Fruit fly (Drosophila melanogaster) whole organism, embryonic: ENCODE results near the gene puc.
A peak's percentile ranks its signal among the peaks of the same experiment; 100 is the strongest.

Experiments used
- Antp ChIP-seq: fragments of 200-800 bp; sonication (Bioruptor generic); optimal IDR thresholded peaks from 3 replicates; lab custom pipeline; 2016; ENCODE audit warnings: missing biosample characterization, missing genetic modification characterization
- Bgb ChIP-seq: fragments of 200-800 bp; sonication (Bioruptor generic); IDR thresholded peaks from 2 replicates; pipeline ENCODE4 v1.3.6; 2022; ENCODE audit warnings: missing biosample characterization, missing genetic modification characterization; ENCODE audit not compliant: partially characterized antibody
- CG10565 ChIP-seq: fragments of 200-800 bp; sonication (Bioruptor generic); optimal IDR thresholded peaks from 3 replicates; lab custom pipeline; 2016; ENCODE audit warnings: missing biosample characterization, mild to moderate bottlenecking, missing genetic modification characterization
- CG11085 ChIP-seq: fragments of 200-800 bp; sonication (Bioruptor generic); IDR thresholded peaks from 2 replicates; pipeline ENCODE4 v1.3.6; 2022; ENCODE audit warnings: missing biosample characterization, missing genetic modification characterization
- CG11504 ChIP-seq: fragments of 200-800 bp; sonication (Bioruptor generic); optimal IDR thresholded peaks from 3 replicates; lab custom pipeline; 2019; ENCODE audit warnings: missing biosample characterization, mild to moderate bottlenecking, missing genetic modification characterization, moderate library complexity
- CG12236 ChIP-seq: fragments of 200-800 bp; sonication (Bioruptor generic); optimal IDR thresholded peaks from 2 replicates; lab custom pipeline; 2016; ENCODE audit warnings: missing biosample characterization, missing genetic modification characterization
- CG13894 ChIP-seq: fragments of 200-800 bp; sonication (Bioruptor generic); optimal IDR thresholded peaks from 3 replicates; lab custom pipeline; 2018; ENCODE audit warnings: missing biosample characterization, mild to moderate bottlenecking, missing genetic modification characterization, moderate library complexity
- CG18619 ChIP-seq: fragments of 200-800 bp; sonication (Bioruptor generic); optimal IDR thresholded peaks from 3 replicates; lab custom pipeline; 2017; ENCODE audit warnings: missing biosample characterization, mild to moderate bottlenecking, missing genetic modification characterization
- CG4328 ChIP-seq: fragments of 200-800 bp; sonication (Bioruptor generic); optimal IDR thresholded peaks from 3 replicates; lab custom pipeline; 2017; ENCODE audit warnings: missing biosample characterization, missing genetic modification reagents, missing genetic modification characterization
- CG6654 ChIP-seq: fragments of 200-800 bp; sonication (Bioruptor generic); optimal IDR thresholded peaks from 2 replicates; lab custom pipeline; 2017; ENCODE audit warnings: missing biosample characterization, mild to moderate bottlenecking, missing genetic modification characterization
- CG6689 ChIP-seq: fragments of 200-800 bp; sonication (Bioruptor generic); IDR thresholded peaks from 2 replicates; pipeline ENCODE4 v1.3.6; 2022; ENCODE audit warnings: missing biosample characterization, missing genetic modification characterization
- CG6854 ChIP-seq: fragments of 200-800 bp; sonication (Bioruptor generic); optimal IDR thresholded peaks from 3 replicates; lab custom pipeline; 2017; ENCODE audit warnings: missing biosample characterization, mild to moderate bottlenecking, missing genetic modification characterization
- CG7556 ChIP-seq: fragments of 200-800 bp; sonication (Bioruptor generic); optimal IDR thresholded peaks from 2 replicates; lab custom pipeline; 2017; ENCODE audit warnings: missing biosample characterization, mild to moderate bottlenecking, missing genetic modification characterization
- CG7928 ChIP-seq: fragments of 200-800 bp; sonication (Bioruptor generic); optimal IDR thresholded peaks from 2 replicates; lab custom pipeline; 2017; ENCODE audit warnings: missing biosample characterization, mild to moderate bottlenecking, missing genetic modification characterization
- CG8359 ChIP-seq: fragments of 200-800 bp; sonication (Bioruptor generic); optimal IDR thresholded peaks from 2 replicates; lab custom pipeline; 2017; ENCODE audit warnings: missing biosample characterization, mild to moderate bottlenecking, missing genetic modification characterization, borderline replicate concordance
- CG9215 ChIP-seq: fragments of 200-800 bp; sonication (Bioruptor generic); IDR thresholded peaks from 2 replicates; pipeline ENCODE4 v1.3.6; 2022; ENCODE audit warnings: missing biosample characterization, missing genetic modification characterization
- Doc2 ChIP-seq: fragments of 200-800 bp; sonication (Bioruptor generic); IDR thresholded peaks from 2 replicates; pipeline ENCODE4 v1.3.6; 2022; ENCODE audit warnings: missing biosample characterization, missing genetic modification characterization
- Eip74EF ChIP-seq, 2 experiments: fragments of 200-800 bp in 1 of 2; fragments of >200 bp in 1 of 2; sonication (Bioruptor generic) in 1 of 2; optimal IDR thresholded peaks; 2 replicates each; lab custom pipeline; 2017 to 2019; ENCODE audit warnings: missing biosample characterization in 2 of 2, missing genetic modification characterization in 2 of 2, mild to moderate bottlenecking in 1 of 2, moderate library complexity in 1 of 2
- Gsc ChIP-seq: fragments of 200-800 bp; sonication (Bioruptor generic); IDR thresholded peaks from 2 replicates; pipeline ENCODE4 v1.3.6; 2022; ENCODE audit warnings: missing biosample characterization, missing genetic modification characterization
- Hmx ChIP-seq: fragments of 200-800 bp; sonication (Bioruptor generic); optimal IDR thresholded peaks from 2 replicates; lab custom pipeline; 2016; ENCODE audit warnings: missing biosample characterization, missing genetic modification characterization
- Hr3 ChIP-seq: fragments of 200-800 bp; sonication (Bioruptor generic); optimal IDR thresholded peaks from 3 replicates; lab custom pipeline; 2016; ENCODE audit warnings: missing biosample characterization, missing genetic modification characterization
- Hsf ChIP-seq: fragments of 200-800 bp; sonication (Bioruptor generic); optimal IDR thresholded peaks from 3 replicates; lab custom pipeline; 2016; ENCODE audit warnings: missing biosample characterization, missing genetic modification characterization
- Sry-β ChIP-seq: fragments of 200-800 bp; sonication (Bioruptor generic); optimal IDR thresholded peaks from 2 replicates; lab custom pipeline; 2018; ENCODE audit warnings: missing biosample characterization, mild to moderate bottlenecking, missing genetic modification characterization, moderate library complexity
- Ssrp ChIP-seq: fragments of 200-800 bp; sonication (Bioruptor generic); optimal IDR thresholded peaks from 2 replicates; lab custom pipeline; 2018; ENCODE audit warnings: missing biosample characterization, mild to moderate bottlenecking, missing genetic modification characterization, moderate library complexity
- Xrp1 ChIP-seq: fragments of 200-800 bp; sonication (Bioruptor generic); IDR thresholded peaks from 2 replicates; pipeline ENCODE4 v1.3.6; 2022; ENCODE audit warnings: missing biosample characterization, missing genetic modification characterization
- ara ChIP-seq: fragments of 200-800 bp; sonication (Bioruptor generic); IDR thresholded peaks from 2 replicates; pipeline ENCODE4 v1.3.6; 2022; ENCODE audit warnings: missing biosample characterization, missing genetic modification characterization
- chinmo ChIP-seq: fragments of 200-800 bp; sonication (Bioruptor generic); IDR thresholded peaks from 4 replicates; pipeline ENCODE4 v1.3.6; 2022; ENCODE audit warnings: missing biosample characterization, missing genetic modification characterization; ENCODE audit not compliant: partially characterized antibody
- dmrt99B ChIP-seq: fragments of 200-800 bp; sonication (Bioruptor generic); optimal IDR thresholded peaks from 2 replicates; lab custom pipeline; 2018; ENCODE audit warnings: missing biosample characterization, mild to moderate bottlenecking, missing genetic modification characterization, moderate library complexity
- dpn ChIP-seq, 2 experiments: fragments of 200-800 bp; sonication (Bioruptor generic); optimal IDR thresholded peaks; 3 replicates each; lab custom pipeline; 2016; ENCODE audit warnings: missing biosample characterization in 2 of 2, missing genetic modification characterization in 2 of 2
- esg ChIP-seq: fragments of 200-800 bp; sonication (Bioruptor generic); conservative IDR thresholded peaks from 2 replicates; pipeline ENCODE4 v1.3.6; 2022; ENCODE audit warnings: missing biosample characterization, missing genetic modification characterization
- ftz-f1 ChIP-seq: fragments of 200-800 bp; sonication (Bioruptor generic); optimal IDR thresholded peaks from 2 replicates; lab custom pipeline; 2016; ENCODE audit warnings: missing biosample characterization, missing genetic modification characterization
- ham ChIP-seq: fragments of 200-800 bp; sonication (Bioruptor generic); IDR thresholded peaks from 2 replicates; pipeline ENCODE4 v1.3.6; 2022; ENCODE audit warnings: missing biosample characterization, missing genetic modification characterization
- insv ChIP-seq, 2 experiments: fragments of 200-800 bp; sonication (Bioruptor generic); optimal IDR thresholded peaks; 3 replicates each; lab custom pipeline; 2016 to 2018; ENCODE audit warnings: missing biosample characterization in 2 of 2, missing genetic modification characterization in 2 of 2
- klu ChIP-seq: fragments of 200-800 bp; sonication (Bioruptor generic); IDR thresholded peaks from 2 replicates; pipeline ENCODE4 v1.3.6; 2022; ENCODE audit warnings: missing biosample characterization, missing genetic modification characterization
- pita ChIP-seq: fragments of 200-800 bp; sonication (Bioruptor generic); optimal IDR thresholded peaks from 2 replicates; lab custom pipeline; 2017; ENCODE audit warnings: missing biosample characterization, mild to moderate bottlenecking, missing genetic modification characterization
- sens-2 ChIP-seq: fragments of 200-800 bp; sonication (Bioruptor generic); IDR thresholded peaks from 2 replicates; pipeline ENCODE4 v1.3.6; 2022; ENCODE audit warnings: missing biosample characterization, missing genetic modification characterization
- tll ChIP-seq, 2 experiments: fragments of 200-800 bp in 1 of 2; fragments of >200 bp in 1 of 2; sonication (Bioruptor generic) in 1 of 2; optimal IDR thresholded peaks; 2 replicates each; lab custom pipeline; 2017 to 2019; ENCODE audit warnings: missing biosample characterization in 2 of 2, missing genetic modification characterization in 2 of 2, mild to moderate bottlenecking in 1 of 2, moderate library complexity in 1 of 2
- toy ChIP-seq: fragments of 200-800 bp; sonication (Bioruptor generic); IDR thresholded peaks from 2 replicates; pipeline ENCODE4 v1.3.6; 2022; ENCODE audit warnings: missing biosample characterization, missing genetic modification characterization
- tup ChIP-seq: fragments of 200-800 bp; sonication (Bioruptor generic); optimal IDR thresholded peaks from 2 replicates; lab custom pipeline; 2016; ENCODE audit warnings: missing biosample characterization, mild to moderate bottlenecking, missing genetic modification characterization, moderate library complexity
- wor ChIP-seq: fragments of 200-800 bp; sonication (Bioruptor generic); IDR thresholded peaks from 2 replicates; pipeline ENCODE4 v1.3.6; 2022; ENCODE audit warnings: missing biosample characterization, missing genetic modification characterization
- z ChIP-seq: fragments of 200-800 bp; sonication (Bioruptor generic); IDR thresholded peaks from 3 replicates; pipeline ENCODE4 v1.3.6; 2022; ENCODE audit warnings: missing biosample characterization, missing genetic modification characterization

Gene puc

dm6 chr3R:8072635-8073034 lies 32.5 kb upstream of the puc start (continued):
- peak; percentile 34 for TF ChIP-seq CG7556 (GFP tag; lab: Kevin White, UChicago)
- TF ChIP-seq CG8359 (GFP tag; lab: Kevin White, UChicago): no peak
- no peak for TF ChIP-seq tll (GFP tag; optimal IDR thresholded peaks at IDR 0.05; lab: Kevin White, UChicago)
- TF ChIP-seq Hr3 (GFP tag; lab: Kevin White, UChicago): no peak
- peak; percentile 60 for TF ChIP-seq ara (GFP tag; lab: Robert Waterston, UW)
- peak; percentile 66 for TF ChIP-seq CG11504 (tag; lab: Kevin White, UChicago)
- no peak for TF ChIP-seq Eip74EF (GFP tag; optimal IDR thresholded peaks at IDR 0.05; lab: Kevin White, UChicago)
- no peak for TF ChIP-seq Hsf (GFP tag; lab: Kevin White, UChicago)
- no peak for TF ChIP-seq Xrp1 (GFP tag; lab: Robert Waterston, UW)
- TF ChIP-seq Sry-β (GFP tag; lab: Kevin White, UChicago): no peak
- peak; percentile 18 to 20 for TF ChIP-seq dpn (GFP tag; optimal IDR thresholded peaks at IDR 0.05; lab: Kevin White, UChicago)
- peak; percentile 7 for TF ChIP-seq CG18619 (GFP tag; lab: Kevin White, UChicago)
- TF ChIP-seq tup (GFP tag; lab: Kevin White, UChicago): no peak
- TF ChIP-seq toy: no peak
- TF ChIP-seq CG6854 (GFP tag; lab: Kevin White, UChicago): no peak
- peak; percentile 7; the same call in 1 of the 2 replicates for TF ChIP-seq CG11085 (GFP tag; lab: Robert Waterston, UW)
- TF ChIP-seq Doc2: no peak
- no peak for TF ChIP-seq wor (GFP tag; lab: Robert Waterston, UW)
- 0 out of 2 replicates have a peak, but pooled peaks have one; percentile 17 for TF ChIP-seq CG6689
- no peak for TF ChIP-seq CG10565
- TF ChIP-seq CG6654 (GFP tag; lab: Kevin White, UChicago): no peak
- TF ChIP-seq Ssrp (tag; lab: Kevin White, UChicago): peak; percentile 23
- TF ChIP-seq, all 482 proteins: peak for 84

DNA sequence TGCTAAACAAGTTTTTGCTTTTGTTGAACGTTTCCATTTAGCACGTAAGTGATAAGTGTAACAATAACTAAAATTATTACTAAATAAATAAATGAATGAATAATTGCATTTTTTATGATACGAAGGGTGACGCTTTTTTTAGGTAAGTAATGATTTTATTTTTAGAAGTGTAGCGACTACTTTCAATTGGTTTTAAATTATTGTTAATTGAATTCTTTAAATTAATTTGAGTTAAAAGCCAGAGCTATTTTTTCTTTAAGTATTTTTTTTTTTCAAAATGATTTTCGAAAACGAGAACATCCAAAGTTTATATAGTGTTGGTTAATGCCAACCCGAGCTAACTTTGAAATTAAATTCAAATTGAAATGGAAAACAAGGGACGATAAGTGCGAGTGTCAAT lies 18.2 kb upstream of the puc start, which contains the start of gene CG7910:
CG7910 (plus strand) TSS at position 301 of the 400 bp plus-strand sequence.
- TF ChIP-seq Hmx (GFP tag; lab: Kevin White, UChicago): no peak
- TF ChIP-seq Antp (GFP tag; lab: Kevin White, UChicago): no peak
- TF ChIP-seq CG13894 (tag; lab: Kevin White, UChicago): no peak
- no peak for TF ChIP-seq pita (GFP tag; lab: Kevin White, UChicago)
- no peak for TF ChIP-seq CG12236 (GFP tag; lab: Kevin White, UChicago)
- TF ChIP-seq CG7928 (GFP tag; lab: Kevin White, UChicago): no peak
- TF ChIP-seq z: no peak
- no peak for TF ChIP-seq klu
- no peak for TF ChIP-seq CG4328 (GFP tag; lab: Kevin White, UChicago)
- TF ChIP-seq ftz-f1 (GFP tag; lab: Kevin White, UChicago): no peak
- no peak for TF ChIP-seq chinmo (GFP tag; lab: Robert Waterston, UW)
- no peak for TF ChIP-seq esg (GFP tag; lab: Robert Waterston, UW)
- TF ChIP-seq ham: no peak
- TF ChIP-seq Gsc: no peak
- no peak for TF ChIP-seq tll (GFP tag; optimal IDR thresholded peaks at IDR 0.05; lab: Kevin White, UChicago)
- no peak for TF ChIP-seq sens-2 (GFP tag; lab: Robert Waterston, UW)
- TF ChIP-seq dmrt99B (tag; lab: Kevin White, UChicago): no peak
- TF ChIP-seq insv (GFP tag; optimal IDR thresholded peaks at IDR 0.05; lab: Kevin White, UChicago): no peak
- TF ChIP-seq Bgb: no peak
- TF ChIP-seq CG9215: no peak
